Fruit fly (Drosophila melanogaster) whole organism, prepupa: ENCODE measurements around the gene CG43935.

Experiments
- CG11294 ChIP-seq: fragments of 200-800 bp; sonication (Bioruptor generic); IDR thresholded peaks from 2 replicates; pipeline ENCODE4 v1.3.6; 2022; ENCODE audit warnings: missing biosample characterization, missing genetic modification characterization
- CG31627 ChIP-seq: fragments of 200-800 bp; sonication (Bioruptor generic); optimal IDR thresholded peaks from 3 replicates; lab custom pipeline; 2016; ENCODE audit warnings: missing biosample characterization, missing genetic modification characterization
- CG34406 ChIP-seq: fragments of 200-800 bp; sonication (Bioruptor generic); optimal IDR thresholded peaks from 3 replicates; lab custom pipeline; 2016; ENCODE audit warnings: missing biosample characterization, missing genetic modification characterization
- CG3919 ChIP-seq: fragments of 200-800 bp; sonication (Bioruptor generic); optimal IDR thresholded peaks from 3 replicates; lab custom pipeline; 2016; ENCODE audit warnings: missing biosample characterization, missing genetic modification characterization
- CG6163 ChIP-seq: fragments of 200-800 bp; sonication (Bioruptor generic); IDR thresholded peaks from 3 replicates; pipeline ENCODE4 v1.3.6; 2022; ENCODE audit warnings: missing biosample characterization, missing genetic modification characterization
- CG6276 ChIP-seq: fragments of 200-800 bp; sonication (Bioruptor generic); optimal IDR thresholded peaks from 2 replicates; lab custom pipeline; 2017; ENCODE audit warnings: missing biosample characterization, mild to moderate bottlenecking, missing genetic modification characterization
- CG6854 ChIP-seq: fragments of 200-800 bp; sonication (Bioruptor generic); optimal IDR thresholded peaks from 2 replicates; lab custom pipeline; 2017; ENCODE audit warnings: missing biosample characterization, mild to moderate bottlenecking, missing genetic modification characterization
- CG8319 ChIP-seq: fragments of 200-800 bp; sonication (Bioruptor generic); optimal IDR thresholded peaks from 3 replicates; lab custom pipeline; 2016; ENCODE audit warnings: missing biosample characterization, missing genetic modification characterization
- Hr4 ChIP-seq: fragments of 200-800 bp; sonication (Bioruptor generic); optimal IDR thresholded peaks from 3 replicates; lab custom pipeline; 2016; ENCODE audit warnings: missing biosample characterization, missing genetic modification characterization
- acj6 ChIP-seq: fragments of 200-800 bp; sonication (Bioruptor generic); optimal IDR thresholded peaks from 3 replicates; lab custom pipeline; 2016; ENCODE audit warnings: missing biosample characterization, missing genetic modification characterization
- dac ChIP-seq: fragments of 200-800 bp; sonication (Bioruptor generic); optimal IDR thresholded peaks from 2 replicates; lab custom pipeline; 2017; ENCODE audit warnings: missing biosample characterization, mild to moderate bottlenecking, missing genetic modification characterization
- esn ChIP-seq: fragments of 200-800 bp; sonication (Bioruptor generic); optimal IDR thresholded peaks from 2 replicates; lab custom pipeline; 2016; ENCODE audit warnings: missing biosample characterization, mild to moderate bottlenecking, missing genetic modification characterization, moderate library complexity
- fkh ChIP-seq: fragments of 200-800 bp; sonication (Bioruptor generic); optimal IDR thresholded peaks from 3 replicates; lab custom pipeline; 2017; ENCODE audit warnings: missing biosample characterization, mild to moderate bottlenecking, missing genetic modification characterization, moderate library complexity
- net ChIP-seq: fragments of 200-800 bp; sonication (Bioruptor generic); optimal IDR thresholded peaks from 3 replicates; lab custom pipeline; 2016; ENCODE audit warnings: missing biosample characterization, missing genetic modification characterization

- no peak for TF ChIP-seq CG6854
- no peak for TF ChIP-seq CG6276 (GFP tag; lab: Kevin White, UChicago)
- no peak for TF ChIP-seq fkh (GFP tag; lab: Kevin White, UChicago)
- no peak for TF ChIP-seq CG6163
- no peak for TF ChIP-seq CG8319 (GFP tag; lab: Kevin White, UChicago)
- TF ChIP-seq CG34406 (GFP tag; lab: Kevin White, UChicago) = no peak
- TF ChIP-seq dac (GFP tag; lab: Kevin White, UChicago) = no peak
- TF ChIP-seq net (GFP tag; lab: Kevin White, UChicago) = no peak
- TF ChIP-seq CG11294 (GFP tag; lab: Robert Waterston, UW) = no peak
- no peak for TF ChIP-seq CG3919
- TF ChIP-seq Hr4 (GFP tag; lab: Kevin White, UChicago) = no peak
- no peak for TF ChIP-seq acj6 (GFP tag; lab: Kevin White, UChicago)
- TF ChIP-seq CG31627 = no peak
- no peak for TF ChIP-seq esn (GFP tag; lab: Kevin White, UChicago)
Measured at dm6 chr3R:27105439-27105838, 40.2 kb downstream of the CG43935 start.
